Worm (Caenorhabditis elegans): Measurements from ENCODE around the gene cpx-2.
A peak's percentile ranks its signal among the peaks of the same experiment; 100 is the strongest.

The cpx-2 gene

DNA sequence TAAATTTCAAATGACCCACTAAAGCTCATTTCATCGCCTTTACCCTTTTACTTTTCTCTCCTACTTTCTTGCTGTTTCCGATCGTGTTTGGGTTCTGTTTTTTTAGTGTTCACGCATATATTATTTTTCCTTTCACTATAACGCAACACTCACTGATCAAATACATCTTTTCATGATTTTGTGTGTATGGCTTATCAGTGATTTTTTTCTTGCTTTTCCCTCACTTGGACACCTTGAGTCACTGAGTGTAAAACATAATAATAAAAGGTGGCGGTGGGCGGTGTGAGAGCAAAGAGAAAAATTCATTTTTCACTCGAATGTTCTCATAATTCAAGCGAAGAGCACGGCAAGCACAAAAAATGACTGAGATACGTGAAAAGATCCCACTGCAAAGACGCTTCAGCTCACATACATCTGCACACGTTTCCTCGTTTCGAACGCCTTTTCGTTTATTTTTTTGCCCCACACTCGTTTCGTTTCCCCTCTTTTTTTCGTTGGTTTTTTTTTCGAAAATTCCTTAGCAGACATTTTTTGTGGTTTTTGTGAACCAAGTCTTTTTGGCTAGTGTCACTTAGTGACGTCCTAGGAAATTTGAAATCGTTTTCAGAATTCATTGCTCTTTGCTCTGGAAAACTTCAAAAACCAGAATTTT, 8.0 kb downstream of the cpx-2 start, which contains the start of gene K03A11.5:
TSS of gene K03A11.5 (plus strand) at position 602 of the 652 bp plus-strand sequence.
- TF ChIP-seq nhr-28 (tag; optimal IDR thresholded peaks at IDR 0.05): peak; percentile 23
- no peak for TF ChIP-seq nhr-76 (tag; optimal IDR thresholded peaks at IDR 0.05)
- TF ChIP-seq daf-16 (GFP tag; optimal IDR thresholded peaks at IDR 0.05): no peak
- TF ChIP-seq daf-16 (tag; optimal IDR thresholded peaks at IDR 0.05): peak; percentile 57
- TF ChIP-seq zfp-2 (tag; optimal IDR thresholded peaks at IDR 0.05): no peak
- TF ChIP-seq mxl-2 (GFP tag; conservative IDR thresholded peaks at IDR 0.05): no peak
- TF ChIP-seq lsy-2 (tag; optimal IDR thresholded peaks at IDR 0.05): no peak
- TF ChIP-seq aha-1 (tag): peak; percentile 30
- no peak for TF ChIP-seq nhr-10 (tag; optimal IDR thresholded peaks at IDR 0.05)
- no peak for TF ChIP-seq mep-1 (tag; optimal IDR thresholded peaks at IDR 0.05)
- no peak for TF ChIP-seq tra-1 (GFP tag; IDR thresholded peaks at IDR 0.05)
- no peak for TF ChIP-seq zip-2 (tag; optimal IDR thresholded peaks at IDR 0.05)
- TF ChIP-seq unc-39 (tag; optimal IDR thresholded peaks at IDR 0.05): no peak
- no peak for TF ChIP-seq ceh-28 (tag; optimal IDR thresholded peaks at IDR 0.05)
- peak; percentile 58 for TF ChIP-seq pqm-1 (tag; optimal IDR thresholded peaks at IDR 0.05)

DNA sequence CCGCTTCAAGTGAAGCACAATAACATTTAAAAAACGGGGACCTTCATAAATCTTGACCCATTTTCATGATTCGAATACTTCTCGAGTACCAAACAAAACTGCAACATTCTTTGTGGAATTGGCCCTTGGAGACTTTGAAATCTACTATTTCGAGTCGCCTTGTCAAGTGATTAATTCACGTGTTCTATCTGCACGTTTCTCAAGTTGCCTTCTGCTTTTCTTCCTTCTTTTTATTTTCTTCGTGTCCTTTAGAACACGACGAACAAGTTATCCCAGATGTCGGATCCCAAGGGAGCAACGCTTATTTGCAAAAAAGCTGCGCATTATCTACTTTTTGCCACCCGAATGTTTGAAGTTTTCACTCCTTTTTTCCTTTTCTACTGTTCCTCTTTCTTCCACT, 9.7 kb downstream of the cpx-2 start:
- TF ChIP-seq ceh-20 (GFP tag; IDR thresholded peaks at IDR 0.05): 0 out of 2 replicates have a peak, but pooled peaks have one; percentile 37
- TF ChIP-seq unc-62 (GFP tag; optimal IDR thresholded peaks at IDR 0.05 in 1 of 2): peak in 1 of 2 experiments; percentile 98
- TF ChIP-seq unc-62 (tag; optimal IDR thresholded peaks at IDR 0.05): no peak
- peak; percentile 37 for TF ChIP-seq hlh-30 (tag; optimal IDR thresholded peaks at IDR 0.05; ENCODE audit: insufficient read depth)
- TF ChIP-seq hmg-1.1 (GFP tag; IDR thresholded peaks at IDR 0.05): no peak

ce11 chrX:13059984-13060383, 11.0 kb downstream of the cpx-2 start:
- TF ChIP-seq unc-39 (tag; optimal IDR thresholded peaks at IDR 0.05) (no peak), dmd-6 (GFP tag; IDR thresholded peaks at IDR 0.05) (peak; percentile 44), zag-1 (tag; optimal IDR thresholded peaks at IDR 0.05) (no peak), ceh-20 (GFP tag; IDR thresholded peaks at IDR 0.05) (no peak), vab-7 (GFP tag; IDR thresholded peaks at IDR 0.05) (no peak), sdz-12 (GFP tag; optimal IDR thresholded peaks at IDR 0.05) (no peak), duxl-1 (tag; optimal IDR thresholded peaks at IDR 0.05; ENCODE audit: poor library complexity) (no peak), skn-1 (tag; optimal IDR thresholded peaks at IDR 0.05) (no peak), pha-4 (GFP tag; IDR thresholded peaks at IDR 0.05) (no peak), pha-4 (tag; optimal IDR thresholded peaks at IDR 0.05) (no peak), mxl-3 (GFP tag; optimal IDR thresholded peaks at IDR 0.05) (no peak), attf-4 (tag; optimal IDR thresholded peaks at IDR 0.05) (no peak), php-3 (GFP tag; IDR thresholded peaks at IDR 0.05) (peak; percentile 49; the same call in 1 of the 2 replicates), rbr-2 (tag; optimal IDR thresholded peaks at IDR 0.05) (no peak), madf-5 (GFP tag; IDR thresholded peaks at IDR 0.05) (no peak), Y105C5A.15 (GFP tag; IDR thresholded peaks at IDR 0.05) (no peak), nhr-41 (GFP tag; IDR thresholded peaks at IDR 0.05) (no peak), lin-38 (GFP tag; IDR thresholded peaks at IDR 0.05) (no peak), ctbp-1 (GFP tag; IDR thresholded peaks at IDR 0.05) (no peak), set-16 (GFP tag; IDR thresholded peaks at IDR 0.05) (no peak), pqm-1 (tag; optimal IDR thresholded peaks at IDR 0.05) (peak; percentile 95), ztf-7 (tag; optimal IDR thresholded peaks at IDR 0.05) (peak; percentile 69), zip-2 (tag; optimal IDR thresholded peaks at IDR 0.05) (no peak), mep-1 (tag; optimal IDR thresholded peaks at IDR 0.05) (no peak), ZK337.2 (GFP tag; IDR thresholded peaks at IDR 0.05) (no peak), unc-130 (GFP tag; optimal IDR thresholded peaks at IDR 0.05) (no peak), nhr-111 (GFP tag; optimal IDR thresholded peaks at IDR 0.05) (no peak), cey-2 (tag; optimal IDR thresholded peaks at IDR 0.05; ENCODE audit: borderline replicate concordance, insufficient read depth) (no peak), ceh-44 (GFP tag; IDR thresholded peaks at IDR 0.05) (no peak), tag-97 (GFP tag; IDR thresholded peaks at IDR 0.05) (no peak), lin-1 (GFP tag; IDR thresholded peaks at IDR 0.05) (no peak), nhr-76 (tag; optimal IDR thresholded peaks at IDR 0.05) (no peak), lin-15B (tag; optimal IDR thresholded peaks at IDR 0.05) (no peak), dpl-1 (GFP tag; optimal IDR thresholded peaks at IDR 0.05) (no peak), dmd-8 (GFP tag; IDR thresholded peaks at IDR 0.05) (no peak)

All from whole organism, L4 larva.